Fruit fly (Drosophila melanogaster) whole organism, prepupa: Measurements from ENCODE around the gene CG45065.

ENCODE experiments used
- Blimp-1 ChIP-seq: fragments of 200-800 bp; sonication (Bioruptor generic); optimal IDR thresholded peaks from 3 replicates; lab custom pipeline; 2017; ENCODE audit warnings: missing biosample characterization, missing genetic modification characterization, mild to moderate bottlenecking, moderate library complexity, missing genetic modification reagents
- CG10669 ChIP-seq: fragments of 200-800 bp; sonication (Bioruptor generic); optimal IDR thresholded peaks from 3 replicates; lab custom pipeline; 2018; ENCODE audit warnings: missing biosample characterization, mild to moderate bottlenecking, missing genetic modification characterization, moderate library complexity
- CG11294 ChIP-seq: fragments of 200-800 bp; sonication (Bioruptor generic); IDR thresholded peaks from 2 replicates; pipeline ENCODE4 v1.3.6; 2022; ENCODE audit warnings: missing biosample characterization, missing genetic modification characterization
- CG11902 ChIP-seq: fragments of 200-800 bp; sonication (Bioruptor generic); optimal IDR thresholded peaks from 3 replicates; lab custom pipeline; 2016; ENCODE audit warnings: missing biosample characterization, missing genetic modification characterization
- CG15336 ChIP-seq: fragments of 200-800 bp; sonication (Bioruptor generic); IDR thresholded peaks from 2 replicates; pipeline ENCODE4 v1.3.6; 2022; ENCODE audit warnings: missing biosample characterization, missing genetic modification characterization
- CG1621 ChIP-seq: fragments of 200-800 bp; sonication (Bioruptor generic); optimal IDR thresholded peaks from 3 replicates; lab custom pipeline; 2018; ENCODE audit warnings: missing biosample characterization, mild to moderate bottlenecking, missing genetic modification characterization
- CG16779 ChIP-seq: fragments of 200-800 bp; sonication (Bioruptor generic); optimal IDR thresholded peaks from 3 replicates; lab custom pipeline; 2017; ENCODE audit warnings: missing biosample characterization, mild to moderate bottlenecking, missing genetic modification characterization
- CG3032 ChIP-seq: fragments of 200-800 bp; optimal IDR thresholded peaks from 2 replicates; lab custom pipeline; 2019; ENCODE audit warnings: missing biosample characterization, mild to moderate bottlenecking, missing genetic modification characterization, moderate library complexity
- CG32006 ChIP-seq: fragments of 200-800 bp; sonication (Bioruptor generic); optimal IDR thresholded peaks from 3 replicates; lab custom pipeline; 2017; ENCODE audit warnings: missing biosample characterization, mild to moderate bottlenecking, missing genetic modification characterization
- CG34406 ChIP-seq: fragments of 200-800 bp; sonication (Bioruptor generic); optimal IDR thresholded peaks from 3 replicates; lab custom pipeline; 2016; ENCODE audit warnings: missing biosample characterization, missing genetic modification characterization
- CG4318 ChIP-seq: fragments of 200-800 bp; sonication (Bioruptor generic); optimal IDR thresholded peaks from 3 replicates; lab custom pipeline; 2017; ENCODE audit warnings: missing biosample characterization, mild to moderate bottlenecking, missing genetic modification characterization
- CG6163 ChIP-seq: fragments of 200-800 bp; sonication (Bioruptor generic); IDR thresholded peaks from 3 replicates; pipeline ENCODE4 v1.3.6; 2022; ENCODE audit warnings: missing biosample characterization, missing genetic modification characterization
- CG6276 ChIP-seq: fragments of 200-800 bp; sonication (Bioruptor generic); optimal IDR thresholded peaks from 2 replicates; lab custom pipeline; 2017; ENCODE audit warnings: missing biosample characterization, mild to moderate bottlenecking, missing genetic modification characterization
- CG6792 ChIP-seq: fragments of 200-800 bp; sonication (Bioruptor generic); optimal IDR thresholded peaks from 3 replicates; lab custom pipeline; 2016; ENCODE audit warnings: missing biosample characterization, missing genetic modification characterization
- CG6808 ChIP-seq: fragments of 200-800 bp; sonication (Bioruptor generic); optimal IDR thresholded peaks from 3 replicates; lab custom pipeline; 2017; ENCODE audit warnings: missing biosample characterization, missing genetic modification characterization, mild to moderate bottlenecking, moderate library complexity, missing genetic modification reagents
- CG6854 ChIP-seq: fragments of 200-800 bp; sonication (Bioruptor generic); optimal IDR thresholded peaks from 2 replicates; lab custom pipeline; 2017; ENCODE audit warnings: missing biosample characterization, mild to moderate bottlenecking, missing genetic modification characterization
- Eip75B ChIP-seq: fragments of 200-800 bp; sonication (Bioruptor generic); optimal IDR thresholded peaks from 3 replicates; lab custom pipeline; 2016; ENCODE audit warnings: missing biosample characterization, missing genetic modification characterization
- Eip78C ChIP-seq: fragments of 200-800 bp; sonication (Bioruptor generic); peaks from one replicate; lab custom pipeline; 2016; ENCODE audit warnings: missing biosample characterization, missing genetic modification characterization
- Eip93F ChIP-seq: fragments of 200-800 bp; sonication (Bioruptor generic); optimal IDR thresholded peaks from 2 replicates; lab custom pipeline; 2016; ENCODE audit warnings: missing biosample characterization, mild to moderate bottlenecking, missing genetic modification characterization
- Ets21C ChIP-seq: fragments of 200-800 bp; sonication (Bioruptor generic); optimal IDR thresholded peaks from 3 replicates; lab custom pipeline; 2016; ENCODE audit warnings: missing biosample characterization, missing genetic modification characterization
- Ets96B ChIP-seq: fragments of 200-800 bp; optimal IDR thresholded peaks from 2 replicates; lab custom pipeline; 2019; ENCODE audit warnings: missing biosample characterization, mild to moderate bottlenecking, missing genetic modification characterization, moderate library complexity
- Hr38 ChIP-seq: sonication (Bioruptor generic); optimal IDR thresholded peaks from 2 replicates; lab custom pipeline; 2016; ENCODE audit warnings: missing biosample characterization, missing genetic modification characterization
- Hr4 ChIP-seq: fragments of 200-800 bp; sonication (Bioruptor generic); optimal IDR thresholded peaks from 3 replicates; lab custom pipeline; 2016; ENCODE audit warnings: missing biosample characterization, missing genetic modification characterization
- Lpt ChIP-seq: fragments of 200-800 bp; sonication (Bioruptor generic); optimal IDR thresholded peaks from 3 replicates; lab custom pipeline; 2016; ENCODE audit warnings: missing biosample characterization, missing genetic modification characterization
- OdsH ChIP-seq: fragments of 200-800 bp; sonication (Bioruptor generic); optimal IDR thresholded peaks from 3 replicates; lab custom pipeline; 2016; ENCODE audit warnings: missing biosample characterization, missing genetic modification characterization
- Sox102F ChIP-seq: fragments of 200-800 bp; sonication (Bioruptor generic); optimal IDR thresholded peaks from 2 replicates; lab custom pipeline; 2016; ENCODE audit warnings: missing biosample characterization, mild to moderate bottlenecking, missing genetic modification characterization
- Sox15 ChIP-seq: fragments of 200-800 bp; sonication (Bioruptor generic); optimal IDR thresholded peaks from 3 replicates; lab custom pipeline; 2016; ENCODE audit warnings: missing biosample characterization, missing genetic modification characterization
- acj6 ChIP-seq: fragments of 200-800 bp; sonication (Bioruptor generic); optimal IDR thresholded peaks from 3 replicates; lab custom pipeline; 2016; ENCODE audit warnings: missing biosample characterization, missing genetic modification characterization
- cyc ChIP-seq: fragments of 200-800 bp; sonication (Bioruptor generic); optimal IDR thresholded peaks from 3 replicates; lab custom pipeline; 2016; ENCODE audit warnings: missing biosample characterization, missing genetic modification characterization
- dac ChIP-seq: fragments of 200-800 bp; sonication (Bioruptor generic); optimal IDR thresholded peaks from 2 replicates; lab custom pipeline; 2017; ENCODE audit warnings: missing biosample characterization, mild to moderate bottlenecking, missing genetic modification characterization
- dsx ChIP-seq: fragments of 200-800 bp; optimal IDR thresholded peaks from 3 replicates; lab custom pipeline; 2019; ENCODE audit warnings: missing biosample characterization, mild to moderate bottlenecking, missing genetic modification characterization, moderate library complexity; ENCODE audit not compliant: poor library complexity, severe bottlenecking
- eg ChIP-seq: fragments of 200-800 bp; sonication (Bioruptor generic); IDR thresholded peaks from 3 replicates; pipeline ENCODE4 v1.3.6; 2022; ENCODE audit warnings: missing biosample characterization, missing genetic modification characterization
- esn ChIP-seq: fragments of 200-800 bp; sonication (Bioruptor generic); optimal IDR thresholded peaks from 2 replicates; lab custom pipeline; 2016; ENCODE audit warnings: missing biosample characterization, mild to moderate bottlenecking, missing genetic modification characterization, moderate library complexity
- net ChIP-seq: fragments of 200-800 bp; sonication (Bioruptor generic); optimal IDR thresholded peaks from 3 replicates; lab custom pipeline; 2016; ENCODE audit warnings: missing biosample characterization, missing genetic modification characterization
- pdm3 ChIP-seq: fragments of 200-800 bp; sonication (Bioruptor generic); optimal IDR thresholded peaks from 3 replicates; lab custom pipeline; 2016; ENCODE audit warnings: missing biosample characterization, missing genetic modification characterization
- svp ChIP-seq: fragments of 200-800 bp; sonication (Bioruptor generic); peaks from one replicate; lab custom pipeline; 2016; ENCODE audit warnings: missing biosample characterization, missing genetic modification characterization
- topi ChIP-seq: fragments of 200-800 bp; sonication (Bioruptor generic); optimal IDR thresholded peaks from 3 replicates; lab custom pipeline; 2016; ENCODE audit warnings: missing biosample characterization, missing genetic modification characterization

CG45065 gene

DNA sequence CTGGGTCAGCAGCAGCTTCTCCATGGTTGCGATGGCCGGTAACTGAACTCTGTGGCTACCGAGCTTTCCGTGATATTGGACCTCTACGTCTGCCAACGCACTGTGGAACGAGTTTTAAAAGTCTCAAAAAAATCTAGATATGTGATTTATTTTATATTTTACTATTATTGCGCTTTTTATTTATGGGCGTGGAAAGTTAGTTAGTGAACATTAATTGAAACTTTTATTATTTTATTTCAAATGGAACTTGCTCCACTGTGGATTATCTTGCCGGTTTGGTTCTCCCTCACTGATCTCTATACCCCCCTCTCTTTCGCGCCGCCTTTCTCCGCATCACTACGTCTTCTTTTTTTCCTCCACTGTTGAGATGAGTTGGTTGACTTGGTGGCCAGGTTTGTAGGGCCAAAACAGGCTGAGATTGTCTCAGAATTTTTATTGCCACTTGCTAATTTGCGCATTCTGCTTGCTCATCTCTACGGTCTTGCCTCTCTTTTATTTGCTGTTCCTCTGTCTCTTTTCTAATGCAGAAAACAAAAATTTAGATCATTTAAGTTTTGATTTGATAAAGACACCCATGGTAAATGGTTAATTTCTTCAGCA is 33.5 kb downstream of the CG45065 start, which contains the start of gene CG9522 (continued):
- TF ChIP-seq CG15336 (peak; percentile 92), dac (GFP tag; lab: Kevin White, UChicago) (peak; percentile 63), eg (peak; percentile 82), CG11294 (GFP tag; lab: Robert Waterston, UW) (peak; percentile 66), CG4318 (GFP tag; lab: Kevin White, UChicago) (peak; percentile 83), Ets96B (peak; percentile 85), Hr38 (GFP tag; lab: Kevin White, UChicago) (no peak), net (GFP tag; lab: Kevin White, UChicago) (peak; percentile 82), acj6 (GFP tag; lab: Kevin White, UChicago) (peak; percentile 89)

DNA sequence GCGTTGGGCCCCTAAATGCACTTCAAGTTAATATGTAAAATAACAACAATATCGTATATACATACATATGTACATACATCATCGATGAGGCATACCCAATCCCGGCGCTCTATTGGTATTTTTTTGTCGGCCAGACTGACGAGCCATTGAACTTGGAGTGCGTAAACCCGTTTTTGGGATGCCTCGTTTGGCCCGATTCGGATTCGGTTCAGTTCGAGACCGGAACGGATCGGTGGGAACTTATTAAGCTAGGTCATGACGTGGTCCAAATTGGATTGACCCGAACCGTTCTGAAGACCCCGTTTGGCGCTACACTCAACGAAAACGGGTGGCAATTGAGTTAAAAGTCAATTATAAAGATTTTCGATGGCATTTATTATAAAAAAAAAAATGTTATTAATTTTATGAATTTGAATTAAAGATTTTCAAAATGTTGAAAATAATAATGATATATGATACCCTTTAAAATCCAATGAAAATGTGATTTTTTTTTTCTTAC is 36.2 kb downstream of the CG45065 start:
- TF ChIP-seq CG34406 (GFP tag; lab: Kevin White, UChicago) (peak; percentile 20), esn (GFP tag; lab: Kevin White, UChicago) (peak; percentile 18), CG15336 (no peak), CG11902 (no peak), svp (GFP tag; lab: Kevin White, UChicago) (peak; percentile 56), dsx (no peak), Sox102F (GFP tag; lab: Kevin White, UChicago) (peak; percentile 22), Eip75B (GFP tag; lab: Kevin White, UChicago) (peak; percentile 29), CG10669 (no peak), CG11294 (GFP tag; lab: Robert Waterston, UW) (no peak), Ets21C (GFP tag; lab: Kevin White, UChicago) (no peak), acj6 (GFP tag; lab: Kevin White, UChicago) (no peak), pdm3 (GFP tag; lab: Kevin White, UChicago) (no peak), CG6854 (no peak), Eip78C (GFP tag; lab: Kevin White, UChicago) (peak; percentile 52), Lpt (no peak), CG6792 (no peak), topi (GFP tag; lab: Kevin White, UChicago) (peak; percentile 11), CG6276 (GFP tag; lab: Kevin White, UChicago) (no peak), CG1621 (no peak), eg (no peak), Hr4 (GFP tag; lab: Kevin White, UChicago) (no peak), CG6808 (GFP tag; lab: Kevin White, UChicago) (no peak), CG16779 (tag; lab: Kevin White, UChicago) (no peak), Blimp-1 (no peak), cyc (GFP tag; lab: Kevin White, UChicago) (no peak), Sox15 (GFP tag; lab: Kevin White, UChicago) (no peak), OdsH (GFP tag; lab: Kevin White, UChicago) (no peak)

DNA sequence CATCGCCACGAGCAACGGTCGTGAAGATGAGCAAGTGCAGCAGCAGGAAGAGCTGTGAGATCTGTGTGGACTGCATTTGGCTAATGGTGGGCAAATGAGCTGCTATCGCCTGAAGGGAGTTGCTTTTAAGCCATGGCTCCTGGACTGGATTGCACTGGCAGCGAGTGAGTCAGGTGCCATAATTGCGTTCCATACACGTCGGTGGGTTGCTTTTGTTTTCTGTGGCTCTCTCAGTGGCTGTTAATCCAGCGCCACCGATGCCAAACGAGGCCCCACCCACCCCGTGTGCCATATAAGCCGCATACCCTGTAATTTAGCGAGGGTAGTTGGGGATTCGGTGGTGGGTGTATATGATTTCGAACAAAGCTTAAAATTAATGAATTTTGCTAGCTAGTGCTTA is 37.7 kb downstream of the CG45065 start, which contains the start of gene CG12539:
TSS of gene CG12539 (minus strand) at position 101 of the 400 bp plus-strand sequence.
- TF ChIP-seq CG32006 (GFP tag; lab: Kevin White, UChicago): no peak
- TF ChIP-seq CG3032 (tag; lab: Kevin White, UChicago): no peak
- TF ChIP-seq CG6163 (GFP tag; lab: Robert Waterston, UW): no peak
- TF ChIP-seq Hr4 (GFP tag; lab: Kevin White, UChicago): no peak
- no peak for TF ChIP-seq Eip93F (GFP tag; lab: Kevin White, UChicago)
